Fruit fly (Drosophila melanogaster): ENCODE measurements around the gene CG14292.

Gene CG14292

dm6 chr3R:18914594-18915275 lies 9.3 kb upstream of the CG14292 start, which contains the start of gene Xrp1:
Xrp1 (plus strand) TSS chr3R:18914968.
- TF ChIP-seq sage (GFP tag; optimal IDR thresholded peaks at IDR 0.05) (no peak), Hnf4 (GFP tag; optimal IDR thresholded peaks at IDR 0.05) (peak; percentile 22), Vsx2 (GFP tag; optimal IDR thresholded peaks at IDR 0.05; ENCODE audit: partially characterized antibody) (peak; percentile 22), tai (GFP tag; optimal IDR thresholded peaks at IDR 0.05) (no peak), dmrt93B (GFP tag; optimal IDR thresholded peaks at IDR 0.05) (no peak), fru (GFP tag; optimal IDR thresholded peaks at IDR 0.05) (peak; percentile 56), br (GFP tag; optimal IDR thresholded peaks at IDR 0.05) (peak; percentile 39), pan (optimal IDR thresholded peaks at IDR 0.05) (no peak), rgr (GFP tag; optimal IDR thresholded peaks at IDR 0.05) (peak; percentile 2), Jra (GFP tag; optimal IDR thresholded peaks at IDR 0.05) (peak; percentile 48), Dif (GFP tag; optimal IDR thresholded peaks at IDR 0.05; ENCODE audit: partially characterized antibody) (peak; percentile 7), CrebA (GFP tag; optimal IDR thresholded peaks at IDR 0.05; ENCODE audit: borderline replicate concordance) (no peak), dl (GFP tag; optimal IDR thresholded peaks at IDR 0.05; ENCODE audit: insufficient read depth in 1 of 2, partially characterized antibody in 2 of 2) (no peak), h (GFP tag; optimal IDR thresholded peaks at IDR 0.05) (no peak), N (GFP tag; optimal IDR thresholded peaks at IDR 0.05) (no peak), Rel (GFP tag; optimal IDR thresholded peaks at IDR 0.05) (no peak), Rel (tag; optimal IDR thresholded peaks at IDR 0.05) (peak; percentile 76), OdsH (GFP tag; optimal IDR thresholded peaks at IDR 0.05) (peak; percentile 19), ey (GFP tag; optimal IDR thresholded peaks at IDR 0.05) (peak; percentile 8), Dfd (GFP tag; optimal IDR thresholded peaks at IDR 0.05) (no peak), Hr83 (GFP tag; optimal IDR thresholded peaks at IDR 0.05; ENCODE audit: poor library complexity, severe bottlenecking) (peak; percentile 22), Hr78 (GFP tag; optimal IDR thresholded peaks at IDR 0.05) (no peak), Sp1 (GFP tag; optimal IDR thresholded peaks at IDR 0.05) (peak; percentile 28), foxo (GFP tag; optimal IDR thresholded peaks at IDR 0.05) (peak in 1 of 2 experiments; percentile 31)

dm6 chr3R:18913856-18914593 lies 8.6 kb upstream of the CG14292 start:
- TF ChIP-seq Abd-B (GFP tag; optimal IDR thresholded peaks at IDR 0.05) (no peak), Mio (GFP tag; optimal IDR thresholded peaks at IDR 0.05) (no peak), br (GFP tag; optimal IDR thresholded peaks at IDR 0.05) (peak; percentile 24), rgr (GFP tag; optimal IDR thresholded peaks at IDR 0.05) (peak; percentile 50), sage (GFP tag; optimal IDR thresholded peaks at IDR 0.05) (no peak), pan (optimal IDR thresholded peaks at IDR 0.05) (no peak), jim (GFP tag; optimal IDR thresholded peaks at IDR 0.05) (no peak), OdsH (GFP tag; optimal IDR thresholded peaks at IDR 0.05) (peak; percentile 39), Dfd (GFP tag; optimal IDR thresholded peaks at IDR 0.05) (no peak), h (GFP tag; optimal IDR thresholded peaks at IDR 0.05) (peak; percentile 82), HLH106 (tag; optimal IDR thresholded peaks at IDR 0.05) (peak; percentile 65), Sp1 (GFP tag; optimal IDR thresholded peaks at IDR 0.05) (peak; percentile 40), dl (GFP tag; optimal IDR thresholded peaks at IDR 0.05; ENCODE audit: insufficient read depth in 1 of 2, partially characterized antibody in 2 of 2) (peak; percentile 24 to 46), Rel (GFP tag; optimal IDR thresholded peaks at IDR 0.05) (no peak), Rel (tag; optimal IDR thresholded peaks at IDR 0.05) (no peak), dsf (GFP tag; optimal IDR thresholded peaks at IDR 0.05; ENCODE audit: borderline replicate concordance) (no peak), GATAd (GFP tag; optimal IDR thresholded peaks at IDR 0.05) (no peak), foxo (GFP tag; optimal IDR thresholded peaks at IDR 0.05) (peak in 1 of 2 experiments; percentile 71), ey (GFP tag; optimal IDR thresholded peaks at IDR 0.05) (peak; percentile 40), Vsx2 (GFP tag; optimal IDR thresholded peaks at IDR 0.05; ENCODE audit: partially characterized antibody) (no peak), tai (GFP tag; optimal IDR thresholded peaks at IDR 0.05) (no peak), Dif (GFP tag; optimal IDR thresholded peaks at IDR 0.05; ENCODE audit: partially characterized antibody) (peak; percentile 66), CG32264 (GFP tag; optimal IDR thresholded peaks at IDR 0.05) (peak; percentile 55), Hnf4 (GFP tag; optimal IDR thresholded peaks at IDR 0.05) (peak; percentile 42), Jra (GFP tag; optimal IDR thresholded peaks at IDR 0.05) (no peak), Hr83 (GFP tag; optimal IDR thresholded peaks at IDR 0.05; ENCODE audit: poor library complexity, severe bottlenecking) (no peak), usp (GFP tag; optimal IDR thresholded peaks at IDR 0.05) (no peak), psq (GFP tag; optimal IDR thresholded peaks at IDR 0.05) (no peak), woc (GFP tag; optimal IDR thresholded peaks at IDR 0.05) (peak; percentile 35), dmrt93B (GFP tag; optimal IDR thresholded peaks at IDR 0.05) (no peak), fru (GFP tag; optimal IDR thresholded peaks at IDR 0.05) (peak; percentile 21), N (GFP tag; optimal IDR thresholded peaks at IDR 0.05) (no peak), CG9705 (GFP tag; optimal IDR thresholded peaks at IDR 0.05) (peak; percentile 24), CrebA (GFP tag; optimal IDR thresholded peaks at IDR 0.05; ENCODE audit: borderline replicate concordance) (no peak), Myc (optimal IDR thresholded peaks at IDR 0.05) (no peak), lola (GFP tag; optimal IDR thresholded peaks at IDR 0.05) (no peak), brk (GFP tag; optimal IDR thresholded peaks at IDR 0.05) (peak; percentile 19), sv (GFP tag; optimal IDR thresholded peaks at IDR 0.05) (no peak), Hr78 (GFP tag; optimal IDR thresholded peaks at IDR 0.05) (no peak)

All from whole organism, wandering third instar larva.